Fruit fly (Drosophila melanogaster) whole organism, embryonic: ENCODE results near the gene CG3999.

Source experiments
- Antp ChIP-seq: fragments of 200-800 bp; sonication (Bioruptor generic); optimal IDR thresholded peaks from 3 replicates; lab custom pipeline; 2016; ENCODE audit warnings: missing biosample characterization, missing genetic modification characterization
- BEAF-32 ChIP-seq: fragments of 200-800 bp; sonication (Bioruptor generic); optimal IDR thresholded peaks from 3 replicates; lab custom pipeline; 2017; ENCODE audit warnings: missing biosample characterization, missing genetic modification characterization, mild to moderate bottlenecking, moderate library complexity, missing genetic modification reagents
- Bgb ChIP-seq: fragments of 200-800 bp; sonication (Bioruptor generic); IDR thresholded peaks from 2 replicates; pipeline ENCODE4 v1.3.6; 2022; ENCODE audit warnings: missing biosample characterization, missing genetic modification characterization; ENCODE audit not compliant: partially characterized antibody
- CG10209 ChIP-seq: fragments of 200-800 bp; sonication (Bioruptor generic); optimal IDR thresholded peaks from 3 replicates; lab custom pipeline; 2017; ENCODE audit warnings: missing biosample characterization, mild to moderate bottlenecking, missing genetic modification characterization, missing genetic modification reagents
- CG13287 ChIP-seq: fragments of 200-800 bp; sonication (Bioruptor generic); IDR thresholded peaks from 2 replicates; pipeline ENCODE4 v1.3.6; 2022; ENCODE audit warnings: missing biosample characterization, missing genetic modification characterization; ENCODE audit not compliant: partially characterized antibody
- CG13894 ChIP-seq: fragments of 200-800 bp; sonication (Bioruptor generic); optimal IDR thresholded peaks from 3 replicates; lab custom pipeline; 2018; ENCODE audit warnings: missing biosample characterization, mild to moderate bottlenecking, missing genetic modification characterization, moderate library complexity
- CG14014 ChIP-seq: fragments of 200-800 bp; sonication (Bioruptor generic); IDR thresholded peaks from 2 replicates; pipeline ENCODE4 v1.3.6; 2022; ENCODE audit warnings: missing biosample characterization, missing genetic modification characterization
- CG14710 ChIP-seq: fragments of 200-800 bp; sonication (Bioruptor generic); optimal IDR thresholded peaks from 3 replicates; lab custom pipeline; 2019; ENCODE audit warnings: missing biosample characterization, mild to moderate bottlenecking, missing genetic modification characterization, moderate library complexity
- CG15696 ChIP-seq: fragments of 200-800 bp; sonication (Bioruptor generic); optimal IDR thresholded peaks from 2 replicates; lab custom pipeline; 2019; ENCODE audit warnings: missing biosample characterization, mild to moderate bottlenecking, missing genetic modification characterization, moderate library complexity
- CG1602 ChIP-seq: fragments of 200-800 bp; sonication (Bioruptor generic); optimal IDR thresholded peaks from 3 replicates; lab custom pipeline; 2016; ENCODE audit warnings: missing biosample characterization, missing genetic modification characterization
- CG1647 ChIP-seq: fragments of 200-800 bp; sonication (Bioruptor generic); optimal IDR thresholded peaks from 3 replicates; lab custom pipeline; 2016; ENCODE audit warnings: missing biosample characterization, missing genetic modification characterization
- CG2120 ChIP-seq: fragments of 200-800 bp; sonication (Bioruptor generic); optimal IDR thresholded peaks from 3 replicates; lab custom pipeline; 2016; ENCODE audit warnings: missing biosample characterization, missing genetic modification characterization
- CG2199 ChIP-seq: fragments of 200-800 bp; sonication (Bioruptor generic); IDR thresholded peaks from 3 replicates; pipeline ENCODE4 v1.3.6; 2022; ENCODE audit warnings: missing biosample characterization, missing genetic modification characterization
- CG30020 ChIP-seq: fragments of 200-800 bp; optimal IDR thresholded peaks from 2 replicates; lab custom pipeline; 2019; ENCODE audit warnings: missing biosample characterization, mild to moderate bottlenecking, missing genetic modification characterization, moderate library complexity
- CG4707 ChIP-seq: fragments of 200-800 bp; sonication (Bioruptor generic); optimal IDR thresholded peaks from 2 replicates; lab custom pipeline; 2018; ENCODE audit warnings: missing biosample characterization, mild to moderate bottlenecking, missing genetic modification characterization, moderate library complexity
- CG9215 ChIP-seq: fragments of 200-800 bp; sonication (Bioruptor generic); IDR thresholded peaks from 2 replicates; pipeline ENCODE4 v1.3.6; 2022; ENCODE audit warnings: missing biosample characterization, missing genetic modification characterization
- D19B ChIP-seq: fragments of 200-800 bp; sonication (Bioruptor generic); optimal IDR thresholded peaks from 2 replicates; lab custom pipeline; 2017; ENCODE audit warnings: missing biosample characterization, mild to moderate bottlenecking, missing genetic modification characterization
- Dbx ChIP-seq: fragments of 200-800 bp; sonication (Bioruptor generic); IDR thresholded peaks from 3 replicates; pipeline ENCODE4 v1.3.6; 2022; ENCODE audit warnings: missing biosample characterization, missing genetic modification characterization
- Deaf1 ChIP-seq: fragments of 200-800 bp; optimal IDR thresholded peaks from 3 replicates; lab custom pipeline; 2019; ENCODE audit warnings: missing biosample characterization, mild to moderate bottlenecking, missing genetic modification characterization, moderate library complexity
- ERR ChIP-seq: fragments of 200-800 bp; sonication (Bioruptor generic); optimal IDR thresholded peaks from 2 replicates; lab custom pipeline; 2016; ENCODE audit warnings: missing biosample characterization, missing genetic modification characterization
- H15 ChIP-seq: fragments of 200-800 bp; sonication (Bioruptor generic); IDR thresholded peaks from 3 replicates; pipeline ENCODE4 v1.3.6; 2022; ENCODE audit warnings: missing biosample characterization, missing genetic modification characterization
- HHEX ChIP-seq: fragments of 200-800 bp; sonication (Bioruptor generic); optimal IDR thresholded peaks from 3 replicates; lab custom pipeline; 2017; ENCODE audit warnings: missing biosample characterization, mild to moderate bottlenecking, missing genetic modification characterization, missing genetic modification reagents
- Oli ChIP-seq: fragments of 200-800 bp; sonication (Bioruptor generic); optimal IDR thresholded peaks from 2 replicates; lab custom pipeline; 2018; ENCODE audit warnings: missing biosample characterization, mild to moderate bottlenecking, missing genetic modification characterization, moderate library complexity
- Pdp1 ChIP-seq, 2 experiments: fragments of 200-800 bp; sonication (Bioruptor generic); optimal IDR thresholded peaks; 3 replicates each; lab custom pipeline; 2016; ENCODE audit warnings: missing biosample characterization in 2 of 2, missing genetic modification characterization in 2 of 2, mild to moderate bottlenecking in 1 of 2, moderate library complexity in 1 of 2
- Scr ChIP-seq: fragments of 200-800 bp; sonication (Bioruptor generic); IDR thresholded peaks from 2 replicates; pipeline ENCODE4 v1.3.6; 2022; ENCODE audit warnings: missing biosample characterization, missing genetic modification characterization; ENCODE audit not compliant: partially characterized antibody
- aop ChIP-seq: fragments of 200-800 bp; sonication (Bioruptor generic); IDR thresholded peaks from 2 replicates; pipeline ENCODE4 v1.3.6; 2022; ENCODE audit warnings: missing biosample characterization, missing genetic modification characterization
- ato ChIP-seq: fragments of 200-800 bp; sonication (Bioruptor generic); IDR thresholded peaks from 2 replicates; pipeline ENCODE4 v1.3.6; 2022; ENCODE audit warnings: missing biosample characterization, missing genetic modification characterization; ENCODE audit not compliant: partially characterized antibody
- bowl ChIP-seq: fragments of 200-800 bp; sonication (Bioruptor generic); IDR thresholded peaks from 2 replicates; pipeline ENCODE4 v1.3.6; 2022; ENCODE audit warnings: missing biosample characterization, missing genetic modification characterization
- corto ChIP-seq: fragments of 200-800 bp; sonication (Bioruptor generic); optimal IDR thresholded peaks from 2 replicates; lab custom pipeline; 2016; ENCODE audit warnings: missing biosample characterization, mild to moderate bottlenecking, missing genetic modification characterization, moderate library complexity
- crp ChIP-seq, 2 experiments: fragments of 200-800 bp; sonication (Bioruptor generic); optimal IDR thresholded peaks; 2 replicates in 1 of 2; 3 replicates in 1 of 2; lab custom pipeline; 2017; ENCODE audit warnings: missing biosample characterization in 2 of 2, missing genetic modification characterization in 2 of 2, mild to moderate bottlenecking in 1 of 2, moderate library complexity in 1 of 2
- gem ChIP-seq: fragments of 200-800 bp; sonication (Bioruptor generic); optimal IDR thresholded peaks from 2 replicates; lab custom pipeline; 2019; ENCODE audit warnings: missing biosample characterization, mild to moderate bottlenecking, missing genetic modification characterization, moderate library complexity
- gfzf ChIP-seq: fragments of 200-800 bp; sonication (Bioruptor generic); optimal IDR thresholded peaks from 2 replicates; lab custom pipeline; 2016; ENCODE audit warnings: missing biosample characterization, mild to moderate bottlenecking, missing genetic modification characterization, moderate library complexity
- grn ChIP-seq: fragments of 200-800 bp; sonication (Bioruptor generic); optimal IDR thresholded peaks from 3 replicates; lab custom pipeline; 2017; ENCODE audit warnings: missing biosample characterization, missing genetic modification characterization
- insv ChIP-seq, 2 experiments: fragments of 200-800 bp; sonication (Bioruptor generic); optimal IDR thresholded peaks; 3 replicates each; lab custom pipeline; 2016 to 2018; ENCODE audit warnings: missing biosample characterization in 2 of 2, missing genetic modification characterization in 2 of 2
- kah ChIP-seq: fragments of 200-800 bp; sonication (Bioruptor generic); optimal IDR thresholded peaks from 2 replicates; lab custom pipeline; 2018; ENCODE audit warnings: missing biosample characterization, mild to moderate bottlenecking, missing genetic modification characterization
- lola ChIP-seq, 3 experiments: fragments of >200 bp in 2 of 3; fragments of 200-800 bp in 1 of 3; sonication (Bioruptor generic) in 1 of 3; optimal IDR thresholded peaks; 2 replicates each; lab custom pipeline; 2017 to 2019; ENCODE audit warnings: missing biosample characterization in 3 of 3, missing genetic modification characterization in 3 of 3, mild to moderate bottlenecking in 1 of 3, moderate library complexity in 1 of 3
- lov ChIP-seq, 2 experiments: fragments of 200-800 bp in 1 of 2; fragments of >200 bp in 1 of 2; sonication (Bioruptor generic) in 1 of 2; IDR thresholded peaks in 1 of 2; optimal IDR thresholded peaks in 1 of 2; 2 replicates in 1 of 2; 3 replicates in 1 of 2; pipeline versions ENCODE4 v1.3.6 to Lab custom; 2017 to 2022; ENCODE audit warnings: missing biosample characterization in 1 of 2, missing genetic modification characterization in 1 of 2
- oc ChIP-seq: fragments of 200-800 bp; sonication (Bioruptor generic); optimal IDR thresholded peaks from 2 replicates; lab custom pipeline; 2018; ENCODE audit warnings: missing biosample characterization, mild to moderate bottlenecking, missing genetic modification characterization, moderate library complexity
- pan ChIP-seq, 4 experiments: fragments of >200 bp in 3 of 4; fragments of 200-800 bp in 1 of 4; sonication (Bioruptor generic) in 1 of 4; optimal IDR thresholded peaks in 3 of 4; IDR thresholded peaks in 1 of 4; 2 replicates each; pipeline versions ENCODE4 v1.3.6 to Lab custom; 2017 to 2022; ENCODE audit warnings: missing biosample characterization in 2 of 4, missing genetic modification characterization in 2 of 4, mixed read lengths in 1 of 4
- pho ChIP-seq: fragments of 200-800 bp; sonication (Bioruptor generic); optimal IDR thresholded peaks from 2 replicates; lab custom pipeline; 2016; ENCODE audit warnings: missing biosample characterization, missing genetic modification characterization
- phol ChIP-seq: fragments of 200-800 bp; sonication (Bioruptor generic); optimal IDR thresholded peaks from 3 replicates; lab custom pipeline; 2018; ENCODE audit warnings: missing biosample characterization, mild to moderate bottlenecking, missing genetic modification characterization, moderate library complexity
- pum ChIP-seq: fragments of 200-800 bp; sonication (Bioruptor generic); optimal IDR thresholded peaks from 2 replicates; lab custom pipeline; 2016; ENCODE audit warnings: missing biosample characterization, missing genetic modification characterization
- rib ChIP-seq: fragments of 200-800 bp; sonication (Bioruptor generic); IDR thresholded peaks from 2 replicates; pipeline ENCODE4 v1.3.6; 2022; ENCODE audit warnings: missing biosample characterization, missing genetic modification characterization
- sens-2 ChIP-seq: fragments of 200-800 bp; sonication (Bioruptor generic); IDR thresholded peaks from 2 replicates; pipeline ENCODE4 v1.3.6; 2022; ENCODE audit warnings: missing biosample characterization, missing genetic modification characterization
- slou ChIP-seq: fragments of 200-800 bp; sonication (Bioruptor generic); optimal IDR thresholded peaks from 3 replicates; lab custom pipeline; 2016; ENCODE audit warnings: missing biosample characterization, missing genetic modification characterization
- unpg ChIP-seq: fragments of 200-800 bp; sonication (Bioruptor generic); optimal IDR thresholded peaks from 3 replicates; lab custom pipeline; 2018; ENCODE audit warnings: missing biosample characterization, mild to moderate bottlenecking, missing genetic modification characterization, moderate library complexity
- z ChIP-seq: fragments of 200-800 bp; sonication (Bioruptor generic); IDR thresholded peaks from 3 replicates; pipeline ENCODE4 v1.3.6; 2022; ENCODE audit warnings: missing biosample characterization, missing genetic modification characterization

The CG3999 gene

DNA sequence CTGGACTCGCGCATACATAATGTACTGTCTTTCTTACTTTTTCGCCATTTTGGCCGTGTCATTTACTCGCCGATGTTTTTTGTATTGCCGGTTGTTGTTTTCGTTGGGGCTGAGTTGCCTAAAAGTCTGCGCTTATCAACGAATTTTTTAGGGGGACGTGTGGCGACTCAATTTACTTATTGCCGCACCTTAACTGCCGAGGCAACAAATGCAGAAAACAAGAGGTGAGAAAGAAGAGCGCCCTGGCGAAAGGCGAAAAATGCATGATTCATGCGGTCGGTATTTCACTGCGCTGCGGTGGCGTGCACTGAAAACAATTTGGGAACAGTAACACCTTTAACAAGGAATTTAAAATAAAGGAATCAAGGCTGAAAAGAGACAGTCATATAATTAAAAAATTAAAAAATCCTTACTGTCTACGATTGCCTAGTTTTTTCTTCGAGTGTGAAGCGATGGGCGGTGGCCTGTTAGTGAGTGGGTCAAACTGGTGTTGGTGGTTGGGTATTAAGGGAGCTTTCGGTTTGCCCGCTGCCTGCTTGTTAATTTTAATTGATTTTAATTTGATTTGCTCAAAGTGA lies 17.6 kb downstream of the CG3999 start (continued):
- no peak for TF ChIP-seq CG2199 (GFP tag; lab: Robert Waterston, UW)
- TF ChIP-seq pho (GFP tag; lab: Kevin White, UChicago): peak; percentile 38
- peak; percentile 48 for TF ChIP-seq HHEX
- peak; percentile 74 for TF ChIP-seq oc (tag; lab: Kevin White, UChicago)
- TF ChIP-seq H15: peak; percentile 73
- TF ChIP-seq phol (tag; lab: Kevin White, UChicago): peak; percentile 64
- TF ChIP-seq ato: no peak
- TF ChIP-seq unpg (GFP tag; lab: Kevin White, UChicago): peak; percentile 75
- TF ChIP-seq Pdp1 (GFP tag; optimal IDR thresholded peaks at IDR 0.05; lab: Kevin White, UChicago): peak; percentile 6 to 52
- TF ChIP-seq ERR (GFP tag; lab: Kevin White, UChicago): peak; percentile 42
- TF ChIP-seq Deaf1 (tag; lab: Kevin White, UChicago): no peak
- no peak for TF ChIP-seq lov (optimal IDR thresholded peaks at IDR 0.05; lab: Kevin White, UChicago)
- TF ChIP-seq lov (GFP tag; IDR thresholded peaks at IDR 0.05; lab: Robert Waterston, UW): peak; percentile 61; the same call in 1 of the 3 replicates
- TF ChIP-seq kah (GFP tag; lab: Kevin White, UChicago): no peak
- TF ChIP-seq CG30020: no peak
- TF ChIP-seq bowl (GFP tag; lab: Robert Waterston, UW): no peak
- TF ChIP-seq lola (GFP tag; optimal IDR thresholded peaks at IDR 0.05; lab: Kevin White, UChicago): no peak
- TF ChIP-seq rib (GFP tag; lab: Robert Waterston, UW): no peak
- peak; percentile 16 for TF ChIP-seq D19B (GFP tag; lab: Kevin White, UChicago)
- peak; percentile 43 for TF ChIP-seq Antp (GFP tag; lab: Kevin White, UChicago)
- peak; percentile 39 for TF ChIP-seq CG4707 (GFP tag; lab: Kevin White, UChicago)
- TF ChIP-seq crp (GFP tag; optimal IDR thresholded peaks at IDR 0.05; lab: Kevin White, UChicago): no peak
- no peak for TF ChIP-seq gfzf
- no peak for TF ChIP-seq aop
- no peak for TF ChIP-seq pan (optimal IDR thresholded peaks at IDR 0.05; lab: Kevin White, UChicago)
- peak in 1 of 2 experiments; percentile 83 for TF ChIP-seq pan (GFP tag; optimal IDR thresholded peaks at IDR 0.05 in 1 of 2, IDR thresholded peaks at IDR 0.05 in 1 of 2)
- peak; percentile 50 for TF ChIP-seq CG9215 (GFP tag; lab: Robert Waterston, UW)
- TF ChIP-seq CG13287 (GFP tag; lab: Robert Waterston, UW): no peak
- peak; percentile 79 for TF ChIP-seq gem (tag; lab: Kevin White, UChicago)
- TF ChIP-seq CG1647 (GFP tag; lab: Kevin White, UChicago): peak; percentile 55
- TF ChIP-seq BEAF-32 (GFP tag; lab: Kevin White, UChicago): no peak
- peak; percentile 61 for TF ChIP-seq CG2120 (GFP tag; lab: Kevin White, UChicago)
- TF ChIP-seq pum (GFP tag; lab: Kevin White, UChicago): peak; percentile 42
- peak; percentile 56 for TF ChIP-seq CG10209
- no peak for TF ChIP-seq insv (GFP tag; optimal IDR thresholded peaks at IDR 0.05; lab: Kevin White, UChicago)
- no peak for TF ChIP-seq slou (GFP tag; lab: Kevin White, UChicago)
- TF ChIP-seq corto (GFP tag; lab: Kevin White, UChicago): peak; percentile 40
- peak; percentile 63 for TF ChIP-seq Oli (tag; lab: Kevin White, UChicago)
- peak; percentile 24 for TF ChIP-seq CG1602
- no peak for TF ChIP-seq z
- TF ChIP-seq sens-2 (GFP tag; lab: Robert Waterston, UW): peak; percentile 39
- no peak for TF ChIP-seq CG14710 (tag; lab: Kevin White, UChicago)
- no peak for TF ChIP-seq Bgb (GFP tag; lab: Robert Waterston, UW)
- no peak for TF ChIP-seq grn (GFP tag; lab: Kevin White, UChicago)
- peak; percentile 66; the same call in 2 of the 3 replicates for TF ChIP-seq Dbx (GFP tag; lab: Robert Waterston, UW)
- no peak for TF ChIP-seq CG15696 (tag; lab: Kevin White, UChicago)
- TF ChIP-seq CG13894 (tag; lab: Kevin White, UChicago): no peak
- TF ChIP-seq CG14014 (GFP tag; lab: Robert Waterston, UW): peak; percentile 78
- no peak for TF ChIP-seq Scr (GFP tag; lab: Robert Waterston, UW)
